Worm (Caenorhabditis elegans) whole organism, midembryonic: ENCODE results near the gene srw-55.

Experiments used
- cog-1 ChIP-seq: sonication (generic microtip); optimal IDR thresholded peaks from 2 replicates; lab custom pipeline; 2016; ENCODE audit warnings: missing genetic modification characterization, missing compliant biosample characterization
- flt-1 ChIP-seq: fragments of 200-800 bp; sonication (Bioruptor generic); IDR thresholded peaks from 2 replicates; pipeline ENCODE4 v1.3.6; 2022; ENCODE audit warnings: missing genetic modification characterization, missing compliant biosample characterization
- klf-2 ChIP-seq: fragments of 200-800 bp; sonication (Bioruptor generic); conservative IDR thresholded peaks from 2 replicates; pipeline ENCODE4 v1.3.6; 2022; ENCODE audit warnings: missing genetic modification reagents, missing genetic modification characterization, missing compliant biosample characterization
- med-1 ChIP-seq: sonication (generic microtip); optimal IDR thresholded peaks from 2 replicates; lab custom pipeline; 2017; ENCODE audit warnings: missing genetic modification characterization, mild to moderate bottlenecking, missing compliant biosample characterization, antibody characterized with exemption, missing genetic modification reagents; ENCODE audit not compliant: insufficient read depth

DNA sequence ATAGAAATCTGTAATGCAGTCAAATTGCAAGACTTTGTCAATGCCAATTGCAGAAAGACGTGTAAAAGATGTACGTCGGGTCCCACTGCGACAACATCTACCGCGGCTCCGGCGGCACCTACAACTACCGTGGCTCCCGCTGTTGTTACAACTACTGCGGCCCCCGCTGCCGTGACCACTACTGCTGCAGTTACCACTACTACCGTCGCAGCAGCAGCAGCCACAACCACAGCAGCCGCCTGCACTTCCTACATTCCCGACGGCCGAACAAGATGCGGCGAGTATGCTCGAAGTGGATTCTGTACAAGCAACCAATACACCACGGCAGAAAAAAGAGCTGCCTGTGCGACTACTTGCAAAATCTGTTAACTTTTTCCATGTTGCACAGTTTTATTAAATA lies 25.4 kb downstream of the srw-55 start:
- TF ChIP-seq flt-1 (no peak), cog-1 (tag; lab: Kevin White, UChicago) (no peak), klf-2 (GFP tag; lab: Robert Waterston, UW) (no peak), med-1 (GFP tag; lab: Kevin White, UChicago) (no peak)
